Worm (Caenorhabditis elegans) whole organism, late embryonic: ENCODE results near the gene clec-194.

Source experiments
- K02D7.2 ChIP-seq: sonication (generic microtip); optimal IDR thresholded peaks from 2 replicates; lab custom pipeline; 2017; ENCODE audit warnings: mild to moderate bottlenecking, missing genetic modification characterization, missing compliant biosample characterization
- ahr-1 ChIP-seq: sonication (generic microtip); optimal IDR thresholded peaks from 2 replicates; lab custom pipeline; 2016; ENCODE audit warnings: missing genetic modification characterization, missing compliant biosample characterization
- ceh-34 ChIP-seq: sonication (generic microtip); optimal IDR thresholded peaks from 2 replicates; lab custom pipeline; 2016; ENCODE audit warnings: mild to moderate bottlenecking, missing genetic modification characterization, missing compliant biosample characterization
- ceh-9 ChIP-seq: sonication (generic microtip); optimal IDR thresholded peaks from 2 replicates; lab custom pipeline; 2016; ENCODE audit warnings: mild to moderate bottlenecking, missing genetic modification characterization, inconsistent platforms, missing compliant biosample characterization
- elt-2 ChIP-seq: sonication (generic microtip); optimal IDR thresholded peaks from 2 replicates; lab custom pipeline; 2016; ENCODE audit warnings: missing genetic modification reagents, missing genetic modification characterization, missing compliant biosample characterization
- pax-1 ChIP-seq: fragments of 150-350 bp; optimal IDR thresholded peaks from 2 replicates; lab custom pipeline; 2014; ENCODE audit warnings: missing biosample characterization, missing genetic modification characterization
- pha-4 ChIP-seq: fragments of 150-350 bp; optimal IDR thresholded peaks from 2 replicates; lab custom pipeline; 2018; ENCODE audit warnings: missing biosample characterization, missing genetic modification reagents, missing genetic modification characterization
- pros-1 ChIP-seq: fragments of 150-350 bp; optimal IDR thresholded peaks from 2 replicates; lab custom pipeline; 2014; ENCODE audit warnings: missing biosample characterization, missing genetic modification reagents, missing genetic modification characterization
- ref-2 ChIP-seq: sonication (generic microtip); optimal IDR thresholded peaks from 2 replicates; lab custom pipeline; 2016; ENCODE audit warnings: missing genetic modification characterization, missing compliant biosample characterization
- sox-4 ChIP-seq: sonication (generic microtip); optimal IDR thresholded peaks from 2 replicates; lab custom pipeline; 2017; ENCODE audit warnings: mild to moderate bottlenecking, missing genetic modification characterization, inconsistent platforms, missing compliant biosample characterization

DNA sequence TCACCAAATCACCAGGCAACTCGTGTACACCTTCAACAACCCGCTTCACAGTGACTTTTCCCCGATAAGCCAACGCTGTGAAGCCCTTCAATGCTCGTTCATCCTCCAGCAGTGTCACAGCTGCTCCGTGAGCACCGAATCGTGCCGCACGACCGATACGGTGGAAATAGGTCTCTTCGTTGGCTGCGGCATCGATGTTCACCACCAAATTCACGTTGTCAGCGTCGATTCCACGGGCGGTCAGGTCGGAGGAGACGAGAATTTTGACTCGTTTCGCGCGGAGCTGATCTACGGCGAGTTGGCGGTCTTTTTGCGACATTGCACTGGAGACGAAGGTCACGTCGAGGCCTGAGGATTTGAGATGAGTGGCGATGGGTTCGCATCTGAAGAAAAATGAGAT is 29.2 kb downstream of the clec-194 start:
- no peak for TF ChIP-seq pros-1 (tag; lab: Kevin White, UChicago)
- TF ChIP-seq elt-2 (tag; lab: Kevin White, UChicago) = no peak
- no peak for TF ChIP-seq ceh-34 (tag; lab: Kevin White, UChicago)
- no peak for TF ChIP-seq sox-4 (tag; lab: Kevin White, UChicago)
- TF ChIP-seq pax-1 (tag; lab: Kevin White, UChicago) = no peak
- TF ChIP-seq ahr-1 = no peak
- TF ChIP-seq ref-2 (tag; lab: Kevin White, UChicago) = no peak
- TF ChIP-seq pha-4 = no peak
- no peak for TF ChIP-seq K02D7.2 (tag; lab: Kevin White, UChicago)
- TF ChIP-seq ceh-9 (tag; lab: Kevin White, UChicago) = no peak
